Fruit fly (Drosophila melanogaster) whole organism, embryonic: Measurements from ENCODE around the gene Gprk2.

Experiments used
- Ada2b ChIP-seq: fragments of 200-800 bp; sonication (Bioruptor generic); IDR thresholded peaks from 2 replicates; pipeline ENCODE4 v1.3.6; 2022; ENCODE audit warnings: missing biosample characterization, missing genetic modification characterization
- Atf6 ChIP-seq: fragments of 200-800 bp; sonication (Bioruptor generic); IDR thresholded peaks from 2 replicates; pipeline ENCODE4 v1.3.6; 2022; ENCODE audit warnings: missing biosample characterization, missing genetic modification characterization
- CG10274 ChIP-seq: fragments of 200-800 bp; sonication (Bioruptor generic); optimal IDR thresholded peaks from 3 replicates; lab custom pipeline; 2017; ENCODE audit warnings: missing biosample characterization, mild to moderate bottlenecking, missing genetic modification characterization
- CG10959 ChIP-seq: fragments of 200-800 bp; sonication (Bioruptor generic); IDR thresholded peaks from 2 replicates; pipeline ENCODE4 v1.3.6; 2022; ENCODE audit warnings: missing biosample characterization, missing genetic modification characterization
- CG11723 ChIP-seq: fragments of 200-800 bp; sonication (Bioruptor generic); optimal IDR thresholded peaks from 2 replicates; lab custom pipeline; 2017; ENCODE audit warnings: missing biosample characterization, mild to moderate bottlenecking, missing genetic modification characterization
- CG12155 ChIP-seq: fragments of 200-800 bp; sonication (Bioruptor generic); optimal IDR thresholded peaks from 3 replicates; lab custom pipeline; 2016; ENCODE audit warnings: missing biosample characterization, missing genetic modification characterization
- CG13287 ChIP-seq: fragments of 200-800 bp; sonication (Bioruptor generic); IDR thresholded peaks from 2 replicates; pipeline ENCODE4 v1.3.6; 2022; ENCODE audit warnings: missing biosample characterization, missing genetic modification characterization; ENCODE audit not compliant: partially characterized antibody
- CG13424 ChIP-seq: fragments of 200-800 bp; sonication (Bioruptor generic); optimal IDR thresholded peaks from 2 replicates; lab custom pipeline; 2019; ENCODE audit warnings: missing biosample characterization, mild to moderate bottlenecking, missing genetic modification characterization, moderate library complexity
- CG13624 ChIP-seq: fragments of 200-800 bp; sonication (Bioruptor generic); optimal IDR thresholded peaks from 2 replicates; lab custom pipeline; 2016; ENCODE audit warnings: missing biosample characterization, missing genetic modification characterization
- CG14710 ChIP-seq: fragments of 200-800 bp; sonication (Bioruptor generic); optimal IDR thresholded peaks from 3 replicates; lab custom pipeline; 2019; ENCODE audit warnings: missing biosample characterization, mild to moderate bottlenecking, missing genetic modification characterization, moderate library complexity
- CG16779 ChIP-seq: fragments of 200-800 bp; sonication (Bioruptor generic); IDR thresholded peaks from 2 replicates; pipeline ENCODE4 v1.3.6; 2022; ENCODE audit warnings: missing biosample characterization, missing genetic modification characterization
- CG17328 ChIP-seq: fragments of 200-800 bp; sonication (Bioruptor generic); IDR thresholded peaks from 2 replicates; pipeline ENCODE4 v1.3.6; 2022; ENCODE audit warnings: missing biosample characterization, missing genetic modification characterization
- CG17359 ChIP-seq: fragments of 200-800 bp; sonication (Bioruptor generic); optimal IDR thresholded peaks from 3 replicates; lab custom pipeline; 2018; ENCODE audit warnings: missing biosample characterization, mild to moderate bottlenecking, missing genetic modification characterization, moderate library complexity
- CG31388 ChIP-seq: fragments of 200-800 bp; sonication (Bioruptor generic); optimal IDR thresholded peaks from 2 replicates; lab custom pipeline; 2016; ENCODE audit warnings: missing biosample characterization, missing genetic modification characterization
- CG4328 ChIP-seq: fragments of 200-800 bp; sonication (Bioruptor generic); optimal IDR thresholded peaks from 3 replicates; lab custom pipeline; 2017; ENCODE audit warnings: missing biosample characterization, missing genetic modification reagents, missing genetic modification characterization
- CG4360 ChIP-seq: fragments of 200-800 bp; sonication (Bioruptor generic); IDR thresholded peaks from 2 replicates; pipeline ENCODE4 v1.3.6; 2022; ENCODE audit warnings: missing biosample characterization, missing genetic modification characterization
- CG4424 ChIP-seq: fragments of 200-800 bp; sonication (Bioruptor generic); optimal IDR thresholded peaks from 3 replicates; lab custom pipeline; 2016; ENCODE audit warnings: missing biosample characterization, missing genetic modification characterization
- CG6813 ChIP-seq: fragments of 200-800 bp; sonication (Bioruptor generic); optimal IDR thresholded peaks from 2 replicates; lab custom pipeline; 2017; ENCODE audit warnings: missing biosample characterization, missing genetic modification characterization, mild to moderate bottlenecking, moderate library complexity, missing genetic modification reagents
- CG6854 ChIP-seq: fragments of 200-800 bp; sonication (Bioruptor generic); optimal IDR thresholded peaks from 3 replicates; lab custom pipeline; 2017; ENCODE audit warnings: missing biosample characterization, mild to moderate bottlenecking, missing genetic modification characterization
- CG7556 ChIP-seq: fragments of 200-800 bp; sonication (Bioruptor generic); optimal IDR thresholded peaks from 2 replicates; lab custom pipeline; 2017; ENCODE audit warnings: missing biosample characterization, mild to moderate bottlenecking, missing genetic modification characterization
- CG7745 ChIP-seq: fragments of 200-800 bp; sonication (Bioruptor generic); optimal IDR thresholded peaks from 2 replicates; lab custom pipeline; 2018; ENCODE audit warnings: missing biosample characterization, mild to moderate bottlenecking, missing genetic modification characterization, moderate library complexity
- CG7963 ChIP-seq: fragments of 200-800 bp; sonication (Bioruptor generic); IDR thresholded peaks from 3 replicates; pipeline ENCODE4 v1.3.6; 2022; ENCODE audit warnings: missing biosample characterization, missing genetic modification characterization; ENCODE audit not compliant: partially characterized antibody
- CG7987 ChIP-seq: fragments of 200-800 bp; sonication (Bioruptor generic); optimal IDR thresholded peaks from 2 replicates; lab custom pipeline; 2018; ENCODE audit warnings: missing biosample characterization, mild to moderate bottlenecking, missing genetic modification characterization, moderate library complexity
- CG8478 ChIP-seq: fragments of >200 bp; optimal IDR thresholded peaks from 2 replicates; lab custom pipeline; 2018
- CG9932 ChIP-seq: fragments of 200-800 bp; sonication (Bioruptor generic); IDR thresholded peaks from 2 replicates; pipeline ENCODE4 v1.3.6; 2022; ENCODE audit warnings: missing biosample characterization, missing genetic modification characterization
- CTCF ChIP-seq: fragments of 200-800 bp; sonication (Bioruptor generic); optimal IDR thresholded peaks from 2 replicates; lab custom pipeline; 2017; ENCODE audit warnings: missing biosample characterization, mild to moderate bottlenecking, missing genetic modification characterization, moderate library complexity
- D ChIP-seq, 2 experiments: fragments of 200-800 bp in 1 of 2; fragments of >200 bp in 1 of 2; sonication (Bioruptor generic) in 1 of 2; optimal IDR thresholded peaks; 2 replicates in 1 of 2; 3 replicates in 1 of 2; lab custom pipeline; 2017; ENCODE audit warnings: mild to moderate bottlenecking in 1 of 2, missing biosample characterization in 1 of 2, missing genetic modification characterization in 1 of 2, missing genetic modification reagents in 1 of 2
- Doc3 ChIP-seq: fragments of 200-800 bp; sonication (Bioruptor generic); IDR thresholded peaks from 3 replicates; pipeline ENCODE4 v1.3.6; 2022; ENCODE audit warnings: missing biosample characterization, missing genetic modification characterization; ENCODE audit not compliant: partially characterized antibody
- H2.0 ChIP-seq: fragments of 200-800 bp; sonication (Bioruptor generic); IDR thresholded peaks from 2 replicates; pipeline ENCODE4 v1.3.6; 2022; ENCODE audit warnings: missing biosample characterization, missing genetic modification characterization
- HLH54F ChIP-seq: fragments of 200-800 bp; sonication (Bioruptor generic); optimal IDR thresholded peaks from 3 replicates; lab custom pipeline; 2016; ENCODE audit warnings: missing biosample characterization, missing genetic modification characterization
- Hr39 ChIP-seq: fragments of >200 bp; optimal IDR thresholded peaks from 2 replicates; lab custom pipeline; 2017
- Mes4 ChIP-seq: fragments of 200-800 bp; sonication (Bioruptor generic); optimal IDR thresholded peaks from 2 replicates; lab custom pipeline; 2016; ENCODE audit warnings: missing biosample characterization, missing genetic modification characterization
- NC2α ChIP-seq: fragments of 200-800 bp; sonication (Bioruptor generic); optimal IDR thresholded peaks from 2 replicates; lab custom pipeline; 2016; ENCODE audit warnings: missing biosample characterization, missing genetic modification characterization
- Oaz ChIP-seq: fragments of 200-800 bp; sonication (Bioruptor generic); IDR thresholded peaks from 2 replicates; pipeline ENCODE4 v1.3.6; 2022; ENCODE audit warnings: missing biosample characterization, missing genetic modification characterization
- al ChIP-seq: fragments of 200-800 bp; sonication (Bioruptor generic); IDR thresholded peaks from 2 replicates; pipeline ENCODE4 v1.3.6; 2022; ENCODE audit warnings: missing biosample characterization, missing genetic modification characterization
- aop ChIP-seq: fragments of 200-800 bp; sonication (Bioruptor generic); IDR thresholded peaks from 2 replicates; pipeline ENCODE4 v1.3.6; 2022; ENCODE audit warnings: missing biosample characterization, missing genetic modification characterization
- ap ChIP-seq: fragments of 200-800 bp; sonication (Bioruptor generic); IDR thresholded peaks from 2 replicates; pipeline ENCODE4 v1.3.6; 2022; ENCODE audit warnings: missing biosample characterization, missing genetic modification characterization
- chif ChIP-seq, 2 experiments: fragments of 200-800 bp; sonication (Bioruptor generic); optimal IDR thresholded peaks; 3 replicates each; lab custom pipeline; 2016; ENCODE audit warnings: missing biosample characterization in 2 of 2, missing genetic modification characterization in 2 of 2
- crol ChIP-seq: fragments of 200-800 bp; sonication (Bioruptor generic); IDR thresholded peaks from 2 replicates; pipeline ENCODE4 v1.3.6; 2022; ENCODE audit warnings: missing biosample characterization, missing genetic modification characterization
- disco-r ChIP-seq: fragments of 200-800 bp; sonication (Bioruptor generic); optimal IDR thresholded peaks from 2 replicates; lab custom pipeline; 2016; ENCODE audit warnings: missing biosample characterization, missing genetic modification characterization
- fu2 ChIP-seq: fragments of 200-800 bp; sonication (Bioruptor generic); optimal IDR thresholded peaks from 2 replicates; lab custom pipeline; 2016; ENCODE audit warnings: missing biosample characterization, missing genetic modification characterization
- gcm2 ChIP-seq: fragments of 200-800 bp; sonication (Bioruptor generic); optimal IDR thresholded peaks from 2 replicates; lab custom pipeline; 2016; ENCODE audit warnings: missing biosample characterization, missing genetic modification characterization
- gro ChIP-seq: fragments of 200-800 bp; sonication (Bioruptor generic); optimal IDR thresholded peaks from 2 replicates; lab custom pipeline; 2016; ENCODE audit warnings: missing biosample characterization, missing genetic modification characterization
- jigr1 ChIP-seq: fragments of 200-800 bp; sonication (Bioruptor generic); IDR thresholded peaks from 3 replicates; pipeline ENCODE4 v1.3.6; 2022; ENCODE audit warnings: missing biosample characterization, missing genetic modification characterization
- kay ChIP-seq: fragments of 200-800 bp; sonication (Bioruptor generic); optimal IDR thresholded peaks from 2 replicates; lab custom pipeline; 2016; ENCODE audit warnings: missing biosample characterization, missing genetic modification characterization
- pfk ChIP-seq: fragments of 200-800 bp; sonication (Bioruptor generic); optimal IDR thresholded peaks from 2 replicates; lab custom pipeline; 2018; ENCODE audit warnings: missing biosample characterization, mild to moderate bottlenecking, missing genetic modification characterization, moderate library complexity
- sens ChIP-seq: fragments of 200-800 bp; sonication (Bioruptor generic); peaks from one replicate; lab custom pipeline; 2016; ENCODE audit warnings: missing biosample characterization, missing genetic modification characterization
- ssp ChIP-seq: fragments of 200-800 bp; sonication (Bioruptor generic); IDR thresholded peaks from 2 replicates; pipeline ENCODE4 v1.3.6; 2022; ENCODE audit warnings: missing biosample characterization, missing genetic modification characterization
- stc ChIP-seq: fragments of 200-800 bp; sonication (Bioruptor generic); IDR thresholded peaks from 2 replicates; pipeline ENCODE4 v1.3.6; 2022; ENCODE audit warnings: missing biosample characterization, missing genetic modification characterization
- stwl ChIP-seq: fragments of 200-800 bp; sonication (Bioruptor generic); optimal IDR thresholded peaks from 3 replicates; lab custom pipeline; 2018; ENCODE audit warnings: missing biosample characterization, mild to moderate bottlenecking, missing genetic modification characterization, moderate library complexity
- yki ChIP-seq: fragments of >200 bp; optimal IDR thresholded peaks from 3 replicates; lab custom pipeline; 2018
- zfh1 ChIP-seq: fragments of 200-800 bp; sonication (Bioruptor generic); IDR thresholded peaks from 3 replicates; pipeline ENCODE4 v1.3.6; 2022; ENCODE audit warnings: missing biosample characterization, missing genetic modification characterization

The Gprk2 gene

DNA sequence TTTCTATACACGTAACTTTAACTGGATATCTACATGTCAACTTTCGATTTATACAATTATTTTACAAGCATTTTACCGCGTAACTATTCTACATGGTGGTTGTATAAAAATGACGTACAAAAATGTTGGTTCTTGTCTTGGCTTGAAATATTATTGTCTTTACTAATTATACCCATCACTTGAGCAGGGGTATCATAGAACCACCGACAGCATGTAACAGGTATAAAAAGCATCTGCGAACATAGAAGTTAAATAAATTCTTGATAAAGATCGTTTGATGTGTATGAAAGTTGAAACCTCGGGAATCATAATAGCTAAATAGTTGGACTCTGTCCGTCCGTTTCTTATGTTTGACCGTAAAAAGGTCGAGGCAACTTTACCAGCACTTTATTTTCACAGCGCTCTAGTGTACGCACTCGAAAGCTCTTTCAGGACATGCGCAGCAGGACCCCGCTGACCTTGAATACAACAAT is 23.8 kb upstream of the Gprk2 start (continued):
- TF ChIP-seq zfh1 (GFP tag; lab: Robert Waterston, UW) (peak; percentile 68; the same call in 2 of the 3 replicates), CG10274 (GFP tag; lab: Kevin White, UChicago) (no peak), CG4360 (GFP tag; lab: Robert Waterston, UW) (no peak), CG7556 (GFP tag; lab: Kevin White, UChicago) (peak; percentile 59), disco-r (GFP tag; lab: Kevin White, UChicago) (peak; percentile 5), aop (GFP tag; lab: Robert Waterston, UW) (no peak), HLH54F (GFP tag; lab: Kevin White, UChicago) (peak; percentile 76), CG12155 (GFP tag; lab: Kevin White, UChicago) (peak; percentile 29), CG13287 (GFP tag; lab: Robert Waterston, UW) (peak; percentile 17; the same call in 1 of the 2 replicates), crol (GFP tag; lab: Robert Waterston, UW) (no peak), H2.0 (GFP tag; lab: Robert Waterston, UW) (peak; percentile 61), D (optimal IDR thresholded peaks at IDR 0.05; lab: Kevin White, UChicago) (no peak), D (GFP tag; optimal IDR thresholded peaks at IDR 0.05; lab: Kevin White, UChicago) (no peak), CG17328 (peak; percentile 61; the same call in 1 of the 2 replicates), CG4424 (GFP tag; lab: Kevin White, UChicago) (no peak), fu2 (peak; percentile 68), Hr39 (lab: Kevin White, UChicago) (no peak), CG7987 (GFP tag; lab: Kevin White, UChicago) (no peak), Ada2b (peak; percentile 42; the same call in 1 of the 2 replicates), CG31388 (GFP tag; lab: Kevin White, UChicago) (no peak), al (no peak), CTCF (peak; percentile 84), Atf6 (peak; percentile 55; the same call in 1 of the 2 replicates), ssp (GFP tag; lab: Robert Waterston, UW) (no peak), Oaz (peak; percentile 42; the same call in 1 of the 2 replicates), NC2α (GFP tag; lab: Kevin White, UChicago) (peak; percentile 44), CG14710 (peak; percentile 22), CG7745 (no peak), pfk (no peak), jigr1 (GFP tag; lab: Robert Waterston, UW) (no peak), CG9932 (GFP tag; lab: Robert Waterston, UW) (peak; percentile 62), kay (no peak), CG10959 (GFP tag; lab: Robert Waterston, UW) (no peak), Mes4 (GFP tag; lab: Kevin White, UChicago) (no peak), Doc3 (GFP tag; lab: Robert Waterston, UW) (no peak), CG11723 (GFP tag; lab: Kevin White, UChicago) (no peak), stwl (peak; percentile 28), CG17359 (tag; lab: Kevin White, UChicago) (peak; percentile 50), CG13624 (GFP tag; lab: Kevin White, UChicago) (no peak), CG7963 (GFP tag; lab: Robert Waterston, UW) (no peak; the same call in 2 of the 3 replicates), gro (GFP tag; lab: Kevin White, UChicago) (no peak), yki (no peak), sens (GFP tag; lab: Kevin White, UChicago) (peak; percentile 89), CG13424 (peak; percentile 59), CG16779 (no peak), CG8478 (lab: Kevin White, UChicago) (no peak), chif (GFP tag; optimal IDR thresholded peaks at IDR 0.05; lab: Kevin White, UChicago) (peak in 1 of 2 experiments; percentile 15), CG6854 (GFP tag; lab: Kevin White, UChicago) (no peak), gcm2 (GFP tag; lab: Kevin White, UChicago) (no peak), ap (GFP tag; lab: Robert Waterston, UW) (no peak), stc (peak; percentile 55; the same call in 1 of the 2 replicates), CG6813 (GFP tag; lab: Kevin White, UChicago) (no peak), CG4328 (GFP tag; lab: Kevin White, UChicago) (no peak)
